Worm (Caenorhabditis elegans) whole organism, midembryonic: ENCODE results near the gene Y62H9A.3.

Experiments used
- T22C8.4 ChIP-seq: fragments of 200-800 bp; sonication (Bioruptor generic); IDR thresholded peaks from 2 replicates; pipeline ENCODE4 v1.3.6; 2022; ENCODE audit warnings: missing genetic modification characterization, missing compliant biosample characterization
- cog-1 ChIP-seq: sonication (generic microtip); optimal IDR thresholded peaks from 2 replicates; lab custom pipeline; 2016; ENCODE audit warnings: missing genetic modification characterization, missing compliant biosample characterization
- flt-1 ChIP-seq: fragments of 200-800 bp; sonication (Bioruptor generic); IDR thresholded peaks from 2 replicates; pipeline ENCODE4 v1.3.6; 2022; ENCODE audit warnings: missing genetic modification characterization, missing compliant biosample characterization
- klf-2 ChIP-seq: fragments of 200-800 bp; sonication (Bioruptor generic); conservative IDR thresholded peaks from 2 replicates; pipeline ENCODE4 v1.3.6; 2022; ENCODE audit warnings: missing genetic modification reagents, missing genetic modification characterization, missing compliant biosample characterization
- med-1 ChIP-seq: sonication (generic microtip); optimal IDR thresholded peaks from 2 replicates; lab custom pipeline; 2017; ENCODE audit warnings: missing genetic modification characterization, mild to moderate bottlenecking, missing compliant biosample characterization, antibody characterized with exemption, missing genetic modification reagents; ENCODE audit not compliant: insufficient read depth
- ref-1 ChIP-seq: fragments of 200-800 bp; sonication (Bioruptor generic); conservative IDR thresholded peaks from 2 replicates; pipeline ENCODE4 v1.3.6; 2022; ENCODE audit warnings: missing genetic modification reagents, missing genetic modification characterization, missing compliant biosample characterization
- tab-1 ChIP-seq: fragments of 200-800 bp; sonication (Bioruptor generic); IDR thresholded peaks from 2 replicates; pipeline ENCODE4 v1.3.6; 2022; ENCODE audit warnings: missing genetic modification characterization, missing compliant biosample characterization
- ztf-23 ChIP-seq: fragments of 200-800 bp; sonication (Bioruptor generic); IDR thresholded peaks from 2 replicates; pipeline ENCODE4 v1.3.6; 2022; ENCODE audit warnings: missing genetic modification reagents, missing genetic modification characterization, missing compliant biosample characterization
- ztf-29 ChIP-seq: fragments of 200-800 bp; sonication (Bioruptor generic); IDR thresholded peaks from 2 replicates; pipeline ENCODE4 v1.3.6; 2022; ENCODE audit warnings: missing genetic modification reagents, missing genetic modification characterization, missing compliant biosample characterization

Y62H9A.3 gene

ce11 chrX:11882800-11883199, 3.0 kb upstream of the Y62H9A.3 start, which contains the start of the genes Y62H9A.5 and ule-5:
Gene Y62H9A.5 (minus strand): TSS chrX:11882900.
Gene ule-5 (plus strand): TSS chrX:11883127.
- TF ChIP-seq med-1 (no peak), tab-1 (GFP tag; lab: Robert Waterston, UW) (no peak), ztf-23 (GFP tag; lab: Robert Waterston, UW) (no peak), ref-1 (no peak), T22C8.4 (GFP tag; lab: Robert Waterston, UW) (no peak), flt-1 (GFP tag; lab: Robert Waterston, UW) (no peak), cog-1 (tag; lab: Kevin White, UChicago) (no peak), klf-2 (no peak), ztf-29 (GFP tag; lab: Robert Waterston, UW) (no peak)

DNA sequence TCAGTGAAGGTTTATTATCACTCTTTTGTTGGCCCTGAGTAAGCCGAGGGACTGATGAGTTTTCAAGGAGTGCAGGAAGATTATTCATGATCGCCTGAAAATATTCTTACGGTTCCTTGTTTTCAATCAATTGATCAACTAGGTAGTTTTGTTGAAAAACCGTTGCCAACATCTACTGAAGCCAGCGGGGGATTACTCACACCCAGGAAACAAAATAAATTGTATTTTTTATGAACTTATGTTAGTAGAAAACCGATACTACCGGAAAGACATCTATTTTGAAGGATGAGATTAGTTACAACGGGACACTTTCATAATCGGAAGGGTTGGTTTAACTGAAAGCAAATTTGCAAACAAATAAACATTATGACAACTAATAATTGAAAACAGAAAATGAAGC, 1.7 kb downstream of the Y62H9A.3 start, which contains the start of gene Y62H9A.2:
TSS of gene Y62H9A.2 (minus strand) at position 101 of the 400 bp plus-strand sequence.
- TF ChIP-seq med-1: no peak
- no peak for TF ChIP-seq tab-1 (GFP tag; lab: Robert Waterston, UW)
- TF ChIP-seq ref-1: no peak
- TF ChIP-seq T22C8.4 (GFP tag; lab: Robert Waterston, UW): no peak
- TF ChIP-seq flt-1 (GFP tag; lab: Robert Waterston, UW): no peak
- no peak for TF ChIP-seq cog-1 (tag; lab: Kevin White, UChicago)
- TF ChIP-seq ztf-23 (GFP tag; lab: Robert Waterston, UW): no peak
- TF ChIP-seq ztf-29 (GFP tag; lab: Robert Waterston, UW): no peak
- no peak for TF ChIP-seq klf-2

DNA sequence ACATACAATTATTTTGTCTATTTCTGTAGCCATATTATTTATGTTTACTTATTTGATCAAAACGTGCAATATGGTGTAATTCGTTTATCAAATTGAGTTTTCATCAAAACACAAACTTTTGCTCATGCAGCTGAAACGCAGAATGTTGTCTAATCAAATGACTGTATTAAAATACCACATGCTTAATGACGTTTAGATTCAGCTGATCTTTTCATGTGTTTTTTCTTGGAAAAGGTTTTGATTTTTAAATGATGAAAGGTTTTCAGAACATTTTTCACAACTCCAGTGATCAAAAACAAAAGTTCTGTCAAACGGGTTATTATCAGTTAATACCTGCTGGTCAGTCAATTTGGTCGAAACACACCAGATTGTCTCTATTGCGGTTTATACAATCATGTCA, 4.5 kb downstream of the Y62H9A.3 start, which contains the start of gene Y62H9A.1:
TSS of gene Y62H9A.1 (plus strand) at position 282 of the 400 bp plus-strand sequence.
- TF ChIP-seq ztf-23 (GFP tag; lab: Robert Waterston, UW) (no peak), klf-2 (no peak), flt-1 (GFP tag; lab: Robert Waterston, UW) (no peak), ztf-29 (GFP tag; lab: Robert Waterston, UW) (no peak)

DNA sequence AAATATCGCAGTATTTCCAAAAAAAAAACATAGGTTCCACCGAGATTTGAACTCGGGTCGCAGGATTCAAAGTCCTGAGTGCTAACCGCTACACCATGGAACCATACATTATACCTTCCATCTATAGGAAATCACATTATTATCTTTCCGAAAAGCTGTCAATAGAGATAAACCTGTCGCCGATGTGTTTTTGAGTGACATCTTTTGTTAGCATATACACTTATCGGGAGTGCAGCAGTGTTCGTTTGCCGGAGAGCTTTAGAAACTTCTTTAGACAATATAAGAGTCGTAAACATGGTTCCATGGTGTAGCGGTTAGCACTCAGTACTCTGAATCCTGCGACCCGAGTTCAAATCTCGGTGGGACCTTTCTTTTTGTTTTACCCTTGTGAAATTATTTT, 7.6 kb downstream of the Y62H9A.3 start:
- TF ChIP-seq T22C8.4 (GFP tag; lab: Robert Waterston, UW) (no peak), med-1 (no peak), tab-1 (GFP tag; lab: Robert Waterston, UW) (no peak), ztf-29 (GFP tag; lab: Robert Waterston, UW) (no peak), cog-1 (tag; lab: Kevin White, UChicago) (no peak)

DNA sequence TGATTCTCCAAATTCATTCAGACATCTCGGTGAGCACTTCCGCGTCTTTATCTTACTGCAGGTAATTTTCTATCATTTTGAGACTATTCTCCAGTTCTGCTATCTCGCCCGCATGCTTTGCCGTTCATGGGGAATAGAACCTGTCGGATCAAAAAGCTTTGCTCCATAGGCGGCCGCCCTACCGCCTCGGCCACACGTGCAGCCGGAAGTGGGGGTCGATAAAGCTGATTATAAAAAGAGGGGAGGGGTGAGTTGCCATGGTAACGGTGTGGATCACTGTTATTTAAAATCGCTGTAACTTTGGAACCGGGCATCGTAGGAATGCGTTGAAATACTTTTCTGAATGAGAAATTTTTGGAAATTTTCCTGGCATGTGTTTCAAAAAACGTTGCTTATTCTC, 9.4 kb downstream of the Y62H9A.3 start:
- TF ChIP-seq ref-1 (no peak), cog-1 (tag; lab: Kevin White, UChicago) (no peak), med-1 (no peak), flt-1 (GFP tag; lab: Robert Waterston, UW) (no peak), tab-1 (GFP tag; lab: Robert Waterston, UW) (no peak), klf-2 (no peak), T22C8.4 (GFP tag; lab: Robert Waterston, UW) (no peak), ztf-29 (GFP tag; lab: Robert Waterston, UW) (no peak), ztf-23 (GFP tag; lab: Robert Waterston, UW) (no peak)

ce11 chrX:11869260-11869659, 10.5 kb downstream of the Y62H9A.3 start, which contains the start of gene dot-1.2:
Gene dot-1.2 (minus strand): TSS chrX:11869360.
- TF ChIP-seq cog-1 (tag; lab: Kevin White, UChicago) (no peak), ref-1 (no peak), klf-2 (no peak), ztf-29 (GFP tag; lab: Robert Waterston, UW) (no peak), med-1 (no peak), T22C8.4 (GFP tag; lab: Robert Waterston, UW) (no peak), ztf-23 (GFP tag; lab: Robert Waterston, UW) (no peak), flt-1 (GFP tag; lab: Robert Waterston, UW) (no peak), tab-1 (GFP tag; lab: Robert Waterston, UW) (no peak)

DNA sequence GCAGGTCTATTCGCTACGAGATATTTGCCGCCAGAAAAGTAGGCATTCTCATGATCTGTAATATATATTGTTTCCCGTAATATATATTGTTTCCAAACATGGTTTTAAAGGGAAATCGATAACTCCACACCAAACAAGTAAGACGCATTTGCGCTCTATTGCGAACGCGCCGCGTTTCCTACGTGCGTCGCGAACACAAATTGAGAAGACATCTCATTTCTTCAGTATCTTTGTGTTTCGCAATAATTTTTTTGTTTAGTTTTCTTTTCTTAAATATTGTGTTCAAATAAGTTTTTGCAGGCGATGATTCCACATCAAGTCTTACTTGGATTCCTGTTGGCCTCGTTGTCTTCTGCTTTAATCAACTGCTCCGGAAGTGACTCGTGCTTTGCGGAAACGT, 14.7 kb downstream of the Y62H9A.3 start, which contains the start of gene F54F7.6:
TSS of gene F54F7.6 (plus strand) at position 301 of the 400 bp plus-strand sequence.
- no peak for TF ChIP-seq flt-1 (GFP tag; lab: Robert Waterston, UW)
- TF ChIP-seq ref-1: no peak
- no peak for TF ChIP-seq ztf-23 (GFP tag; lab: Robert Waterston, UW)
- TF ChIP-seq ztf-29 (GFP tag; lab: Robert Waterston, UW): no peak
- TF ChIP-seq klf-2: no peak
- TF ChIP-seq T22C8.4 (GFP tag; lab: Robert Waterston, UW): no peak
- no peak for TF ChIP-seq tab-1 (GFP tag; lab: Robert Waterston, UW)

DNA sequence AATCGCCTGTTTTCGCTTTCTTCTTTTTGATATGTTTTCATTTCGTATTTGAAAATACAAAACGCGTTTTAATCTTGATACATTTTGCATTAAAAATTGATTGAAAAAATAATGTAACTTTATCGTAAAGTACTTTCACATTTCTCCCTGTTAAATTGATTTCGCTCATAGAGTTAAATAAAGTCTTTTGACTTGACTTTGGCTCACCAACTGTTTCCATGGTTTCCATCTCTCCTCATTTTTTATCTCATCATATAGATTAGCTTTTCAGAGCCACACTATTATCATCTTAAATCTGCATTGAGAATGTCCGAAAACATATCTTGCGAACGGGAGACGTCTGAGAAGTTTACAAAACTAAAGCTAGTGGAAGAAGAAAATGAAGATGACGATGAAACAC, 16.5 kb downstream of the Y62H9A.3 start, which contains the start of gene F54F7.10:
TSS of gene F54F7.10 (plus strand) at position 301 of the 400 bp plus-strand sequence.
- TF ChIP-seq ztf-29 (GFP tag; lab: Robert Waterston, UW) (no peak), tab-1 (GFP tag; lab: Robert Waterston, UW) (no peak), klf-2 (no peak), ref-1 (no peak), T22C8.4 (GFP tag; lab: Robert Waterston, UW) (no peak), ztf-23 (GFP tag; lab: Robert Waterston, UW) (no peak), cog-1 (tag; lab: Kevin White, UChicago) (no peak), med-1 (no peak), flt-1 (GFP tag; lab: Robert Waterston, UW) (no peak)

ce11 chrX:11857178-11857577, 22.6 kb downstream of the Y62H9A.3 start, which contains the start of gene mes-1:
Gene mes-1 (plus strand): TSS chrX:11857478.
- TF ChIP-seq ztf-29 (GFP tag; lab: Robert Waterston, UW) (no peak), med-1 (no peak), klf-2 (no peak)

ce11 chrX:11856214-11856613, 23.6 kb downstream of the Y62H9A.3 start:
- TF ChIP-seq med-1 (no peak), ref-1 (no peak), ztf-29 (GFP tag; lab: Robert Waterston, UW) (no peak), T22C8.4 (GFP tag; lab: Robert Waterston, UW) (no peak), klf-2 (no peak)
